Fruit fly (Drosophila melanogaster): ENCODE data around the gene Pex19.

The Pex19 gene

dm6 chr2L:12091522-12091921, at the start of gene Pex19:
Gene Pex19, plus strand, starts transcription at chr2L:12091822.
- TF ChIP-seq h (optimal IDR thresholded peaks at IDR 0.05) (no peak), Sin3A (optimal IDR thresholded peaks at IDR 0.05) (no peak), ttk (optimal IDR thresholded peaks at IDR 0.05) (no peak), insv (optimal IDR thresholded peaks at IDR 0.05) (no peak), Myc (optimal IDR thresholded peaks at IDR 0.05) (no peak), psq (optimal IDR thresholded peaks at IDR 0.05) (no peak)

- TF ChIP-seq h (optimal IDR thresholded peaks at IDR 0.05) (no peak), psq (optimal IDR thresholded peaks at IDR 0.05) (no peak), Sin3A (optimal IDR thresholded peaks at IDR 0.05) (no peak), Myc (optimal IDR thresholded peaks at IDR 0.05) (no peak), insv (optimal IDR thresholded peaks at IDR 0.05) (no peak), ttk (optimal IDR thresholded peaks at IDR 0.05) (no peak)
Measured at dm6 chr2L:12044613-12045350, 46.8 kb upstream of the Pex19 start, which contains the start of gene CG6785. Gene CG6785, minus strand, starts transcription at chr2L:12045200.

- TF ChIP-seq Sin3A (optimal IDR thresholded peaks at IDR 0.05) = no peak
- TF ChIP-seq h (optimal IDR thresholded peaks at IDR 0.05) = no peak
- TF ChIP-seq Myc (optimal IDR thresholded peaks at IDR 0.05) = no peak
- no peak for TF ChIP-seq insv (optimal IDR thresholded peaks at IDR 0.05)
- TF ChIP-seq psq (optimal IDR thresholded peaks at IDR 0.05) = no peak
- TF ChIP-seq ttk (optimal IDR thresholded peaks at IDR 0.05) = no peak
Measured at dm6 chr2L:12045578-12045940, 46.1 kb upstream of the Pex19 start.

dm6 chr2L:12045941-12046855, 45.4 kb upstream of the Pex19 start, which contains the start of gene CG6770:
Gene CG6770, minus strand, starts transcription at chr2L:12046118.
- no peak for TF ChIP-seq ttk (optimal IDR thresholded peaks at IDR 0.05)
- no peak for TF ChIP-seq h (optimal IDR thresholded peaks at IDR 0.05)
- no peak for TF ChIP-seq insv (optimal IDR thresholded peaks at IDR 0.05)
- TF ChIP-seq psq (optimal IDR thresholded peaks at IDR 0.05) = no peak
- no peak for TF ChIP-seq Sin3A (optimal IDR thresholded peaks at IDR 0.05)
- no peak for TF ChIP-seq Myc (optimal IDR thresholded peaks at IDR 0.05)

dm6 chr2L:12046856-12047230, 44.8 kb upstream of the Pex19 start:
- TF ChIP-seq Sin3A (optimal IDR thresholded peaks at IDR 0.05) (no peak), ttk (optimal IDR thresholded peaks at IDR 0.05) (no peak), psq (optimal IDR thresholded peaks at IDR 0.05) (no peak), Myc (optimal IDR thresholded peaks at IDR 0.05) (no peak)

- TF ChIP-seq ttk (optimal IDR thresholded peaks at IDR 0.05) (no peak), psq (optimal IDR thresholded peaks at IDR 0.05) (no peak), h (optimal IDR thresholded peaks at IDR 0.05) (no peak), Myc (optimal IDR thresholded peaks at IDR 0.05) (no peak)
Measured at dm6 chr2L:12048723-12049122, 42.9 kb upstream of the Pex19 start, which contains the start of gene Plzf. Gene Plzf, minus strand, starts transcription at chr2L:12048918.

- TF ChIP-seq ttk (optimal IDR thresholded peaks at IDR 0.05) (no peak), Sin3A (optimal IDR thresholded peaks at IDR 0.05) (no peak), h (optimal IDR thresholded peaks at IDR 0.05) (no peak), insv (optimal IDR thresholded peaks at IDR 0.05) (no peak), Myc (optimal IDR thresholded peaks at IDR 0.05) (no peak), psq (optimal IDR thresholded peaks at IDR 0.05) (no peak)
Measured at dm6 chr2L:12049133-12049532, 42.5 kb upstream of the Pex19 start, which contains the start of gene PLCXD. Gene PLCXD, plus strand, starts transcription at chr2L:12049418.

dm6 chr2L:12053365-12053764, 38.3 kb upstream of the Pex19 start:
- TF ChIP-seq h (optimal IDR thresholded peaks at IDR 0.05) (no peak), Sin3A (optimal IDR thresholded peaks at IDR 0.05) (no peak), psq (optimal IDR thresholded peaks at IDR 0.05) (no peak), insv (optimal IDR thresholded peaks at IDR 0.05) (no peak), Myc (optimal IDR thresholded peaks at IDR 0.05) (no peak), ttk (optimal IDR thresholded peaks at IDR 0.05) (no peak)

- TF ChIP-seq Sin3A (optimal IDR thresholded peaks at IDR 0.05) = no peak
- TF ChIP-seq Myc (optimal IDR thresholded peaks at IDR 0.05) = no peak
- TF ChIP-seq insv (optimal IDR thresholded peaks at IDR 0.05) = no peak
Measured at dm6 chr2L:12055837-12056388, 35.7 kb upstream of the Pex19 start, which contains the start of the genes JhI-21, RpL7-like and CG34164. Gene JhI-21, minus strand, starts transcription at chr2L:12056042. Gene RpL7-like, plus strand, starts transcription at chr2L:12056326. Gene CG34164, plus strand, starts transcription at chr2L:12056348.

- TF ChIP-seq psq (optimal IDR thresholded peaks at IDR 0.05) (no peak), Sin3A (optimal IDR thresholded peaks at IDR 0.05) (no peak), ttk (optimal IDR thresholded peaks at IDR 0.05) (no peak), h (optimal IDR thresholded peaks at IDR 0.05) (no peak), Myc (optimal IDR thresholded peaks at IDR 0.05) (no peak), insv (optimal IDR thresholded peaks at IDR 0.05) (no peak)
Measured at dm6 chr2L:12063035-12063434, 28.6 kb upstream of the Pex19 start, which contains the start of gene Rab3-GAP. Gene Rab3-GAP, minus strand, starts transcription at chr2L:12063184.

dm6 chr2L:12065683-12066386, 25.8 kb upstream of the Pex19 start:
- TF ChIP-seq h (optimal IDR thresholded peaks at IDR 0.05) = no peak
- TF ChIP-seq Sin3A (optimal IDR thresholded peaks at IDR 0.05) = no peak
- no peak for TF ChIP-seq insv (optimal IDR thresholded peaks at IDR 0.05)
- no peak for TF ChIP-seq Myc (optimal IDR thresholded peaks at IDR 0.05)
